Worm (Caenorhabditis elegans): ENCODE data around the gene mtrr-1.

DNA sequence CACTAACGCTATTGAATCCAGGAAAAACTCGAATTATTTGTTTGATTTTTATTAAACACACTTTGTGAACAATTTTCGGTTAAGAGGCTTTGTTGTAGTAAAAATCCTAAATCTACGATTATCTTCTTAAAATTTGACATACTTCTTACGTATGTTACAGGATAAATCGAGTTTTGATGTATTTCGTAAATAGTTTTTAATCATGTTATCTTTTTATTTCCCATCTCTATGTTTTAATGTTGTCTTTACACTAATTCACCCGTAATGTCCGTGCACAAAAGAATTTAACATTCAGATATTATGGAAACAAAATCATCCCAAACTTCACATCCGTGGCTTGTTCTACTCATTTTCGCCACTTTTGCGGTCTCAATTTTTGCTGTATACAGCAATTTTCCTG is 37.9 kb downstream of the mtrr-1 start, which contains the start of gene egli-1:
- no peak for TF ChIP-seq W03F9.2 (tag; optimal IDR thresholded peaks at IDR 0.05)
- no peak for TF ChIP-seq dao-5 (tag; optimal IDR thresholded peaks at IDR 0.05)

Data from whole organism, L4/young adult.